ENCODE assay signal across 2 worm cellular contexts in the genomic region with DNA sequence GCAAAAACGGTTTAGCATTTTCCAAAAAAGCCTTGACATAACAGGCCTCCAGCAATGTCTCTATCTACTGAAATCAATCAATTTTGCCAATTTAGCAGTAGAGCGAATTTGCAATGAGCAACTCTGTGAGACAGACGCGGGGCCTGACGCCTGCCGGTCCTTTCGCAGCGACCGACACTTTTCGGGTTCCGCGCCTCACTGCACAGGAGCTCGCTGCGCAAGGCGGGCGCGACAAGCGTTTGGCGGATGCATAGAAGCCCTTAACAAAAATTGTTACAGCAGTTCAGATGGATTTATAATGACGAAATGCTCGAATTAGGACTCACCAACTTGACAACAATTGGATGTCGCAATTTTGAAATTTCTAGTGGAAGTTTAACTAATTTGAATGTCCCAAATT.
TF ChIP-seq lines count a peak whose summit lies in the region.
"Not testable (repeated sequence)": the region's sequence is repeated elsewhere in the genome, so short reads cannot be mapped to it uniquely, and the experiment has no call there.

No protein-coding gene starts in this region.

TF ChIP-seq in whole organism, L4 larva, 104 proteins besides CTCF, POLR2A, EP300 and RAD21:
- peak; percentile 89 for TF ChIP-seq set-16 (GFP tag; IDR thresholded peaks at IDR 0.05; lab: Robert Waterston, UW)
- TF ChIP-seq Y105C5A.15 (GFP tag; IDR thresholded peaks at IDR 0.05; lab: Robert Waterston, UW) = 0 out of 2 replicates have a peak, but pooled peaks have one; percentile 16
- 0 out of 2 replicates have a peak, but pooled peaks have one; percentile 10 for TF ChIP-seq D1046.2 (GFP tag; IDR thresholded peaks at IDR 0.05; lab: Robert Waterston, UW)
- peak; percentile 69 for TF ChIP-seq egl-43 (GFP tag; IDR thresholded peaks at IDR 0.05; lab: Robert Waterston, UW)
TF ChIP-seq in whole organism, L4 larva: peak in this region for 4; not testable (repeated sequence) for 100.

TF ChIP-seq in whole organism, young adult, 124 proteins besides CTCF, POLR2A, EP300 and RAD21:
- peak; percentile 52 for TF ChIP-seq mcd-1 (GFP tag; IDR thresholded peaks at IDR 0.05; lab: Robert Waterston, UW)
- TF ChIP-seq snpc-4 (GFP tag; optimal IDR thresholded peaks at IDR 0.05; lab: Kevin White, UChicago) = not testable (repeated sequence)
- TF ChIP-seq snpc-4 (tag; optimal IDR thresholded peaks at IDR 0.05; lab: Kevin White, UChicago) = peak in 1 of 4 experiments; percentile 8
- TF ChIP-seq aptf-3 (GFP tag; IDR thresholded peaks at IDR 0.05; lab: Robert Waterston, UW) = 0 out of 2 replicates have a peak, but pooled peaks have one; percentile 70
- 0 out of 2 replicates have a peak, but pooled peaks have one; percentile 7 for TF ChIP-seq madf-6 (GFP tag; IDR thresholded peaks at IDR 0.05; lab: Robert Waterston, UW)
- peak; percentile 72; the same call in 1 of the 2 replicates for TF ChIP-seq egrh-3 (GFP tag; IDR thresholded peaks at IDR 0.05; lab: Robert Waterston, UW)
